Worm (Caenorhabditis elegans) whole organism, L4 larva: ENCODE results near the gene F55C12.6.
A peak's percentile ranks its signal among the peaks of the same experiment; 100 is the strongest.

Experiments used
- F37D6.2 ChIP-seq: sonication (generic microtip); optimal IDR thresholded peaks from 2 replicates; lab custom pipeline; 2016; ENCODE audit warnings: mild to moderate bottlenecking, missing genetic modification characterization, missing compliant biosample characterization
- R02D3.7 ChIP-seq: fragments of 150-350 bp; sonication (generic microtip); optimal IDR thresholded peaks from 3 replicates; lab custom pipeline; 2014; ENCODE audit warnings: missing biosample characterization, missing genetic modification characterization
- T20F7.1 ChIP-seq: fragments of 200-800 bp; sonication (Bioruptor generic); optimal IDR thresholded peaks from 2 replicates; lab custom pipeline; 2018; ENCODE audit warnings: mild to moderate bottlenecking, missing genetic modification characterization, missing compliant biosample characterization
- T26A8.4 ChIP-seq: fragments of 200-800 bp; sonication (Bioruptor generic); IDR thresholded peaks from 2 replicates; pipeline ENCODE4 v1.3.6; 2022; ENCODE audit warnings: missing genetic modification characterization, missing compliant biosample characterization
- Y48G9A.11 ChIP-seq: fragments of 200-800 bp; sonication (Bioruptor generic); IDR thresholded peaks from 2 replicates; pipeline ENCODE4 v1.3.6; 2022; ENCODE audit warnings: missing genetic modification reagents, missing genetic modification characterization, missing compliant biosample characterization
- Y5F2A.4 ChIP-seq: fragments of 200-800 bp; sonication (Bioruptor generic); optimal IDR thresholded peaks from 2 replicates; lab custom pipeline; 2018; ENCODE audit warnings: mild to moderate bottlenecking, missing genetic modification characterization, missing compliant biosample characterization
- ZK546.5 ChIP-seq, 2 experiments: sonication (generic microtip); optimal IDR thresholded peaks; 2 replicates each; lab custom pipeline; 2017; ENCODE audit warnings: missing biosample characterization in 2 of 2, missing genetic modification characterization in 2 of 2
- arid-1 ChIP-seq: fragments of 200-800 bp; sonication (Bioruptor generic); conservative IDR thresholded peaks from 2 replicates; pipeline ENCODE4 v1.3.6; 2022; ENCODE audit warnings: missing genetic modification reagents, missing genetic modification characterization, missing compliant biosample characterization
- attf-4 ChIP-seq: sonication (generic microtip); optimal IDR thresholded peaks from 3 replicates; lab custom pipeline; 2017; ENCODE audit warnings: missing biosample characterization, missing genetic modification characterization
- ceh-20 ChIP-seq: fragments of 200-800 bp; sonication (Bioruptor generic); IDR thresholded peaks from 2 replicates; pipeline ENCODE4 v1.3.6; 2022; ENCODE audit warnings: missing genetic modification reagents, missing genetic modification characterization, missing compliant biosample characterization
- ceh-28 ChIP-seq: fragments of 150-350 bp; optimal IDR thresholded peaks from 2 replicates; lab custom pipeline; 2014; ENCODE audit warnings: missing biosample characterization, missing genetic modification reagents, missing genetic modification characterization
- ceh-32 ChIP-seq: sonication (generic microtip); optimal IDR thresholded peaks from 2 replicates; lab custom pipeline; 2016; ENCODE audit warnings: mild to moderate bottlenecking, missing genetic modification characterization, missing compliant biosample characterization; ENCODE audit not compliant: poor library complexity
- ceh-44 ChIP-seq: fragments of 200-800 bp; sonication (Bioruptor generic); IDR thresholded peaks from 2 replicates; pipeline ENCODE4 v1.3.6; 2022; ENCODE audit warnings: missing genetic modification reagents, missing genetic modification characterization, missing compliant biosample characterization
- ces-1 ChIP-seq: fragments of 150-350 bp; sonication (generic microtip); optimal IDR thresholded peaks from 4 replicates; lab custom pipeline; 2014; ENCODE audit warnings: missing biosample characterization, missing genetic modification reagents, missing genetic modification characterization
- daf-12 ChIP-seq: fragments of 150-350 bp; optimal IDR thresholded peaks from 2 replicates; lab custom pipeline; 2014; ENCODE audit warnings: missing biosample characterization, missing genetic modification reagents, missing genetic modification characterization
- daf-19 ChIP-seq: fragments of 200-800 bp; sonication (Bioruptor generic); conservative IDR thresholded peaks from 2 replicates; pipeline ENCODE4 v1.3.6; 2022; ENCODE audit warnings: missing genetic modification characterization, missing compliant biosample characterization
- dmd-9 ChIP-seq: fragments of 200-800 bp; sonication (Bioruptor generic); IDR thresholded peaks from 2 replicates; pipeline ENCODE4 v1.3.6; 2022; ENCODE audit warnings: missing genetic modification reagents, missing genetic modification characterization, missing compliant biosample characterization
- duxl-1 ChIP-seq: sonication (generic microtip); optimal IDR thresholded peaks from 2 replicates; lab custom pipeline; 2016; ENCODE audit warnings: mild to moderate bottlenecking, missing genetic modification characterization, moderate library complexity, missing compliant biosample characterization; ENCODE audit not compliant: poor library complexity
- egl-27 ChIP-seq: sonication (generic microtip); optimal IDR thresholded peaks from 3 replicates; lab custom pipeline; 2017; ENCODE audit warnings: missing biosample characterization, missing genetic modification reagents, missing genetic modification characterization
- fkh-10 ChIP-seq: fragments of 150-350 bp; optimal IDR thresholded peaks from 2 replicates; lab custom pipeline; 2014; ENCODE audit warnings: missing biosample characterization, missing genetic modification reagents, missing genetic modification characterization
- hlh-11 ChIP-seq: fragments of 200-800 bp; sonication (Bioruptor generic); optimal IDR thresholded peaks from 2 replicates; lab custom pipeline; 2018; ENCODE audit warnings: mild to moderate bottlenecking, missing genetic modification characterization, missing compliant biosample characterization
- lin-1 ChIP-seq: fragments of 200-800 bp; sonication (Bioruptor generic); IDR thresholded peaks from 2 replicates; pipeline ENCODE4 v1.3.6; 2022; ENCODE audit warnings: missing genetic modification reagents, missing genetic modification characterization, missing compliant biosample characterization
- lin-13 ChIP-seq: fragments of 150-350 bp; optimal IDR thresholded peaks from 2 replicates; lab custom pipeline; 2014; ENCODE audit warnings: missing biosample characterization, missing genetic modification reagents, missing genetic modification characterization
- lin-15B ChIP-seq: fragments of 150-350 bp; sonication (generic microtip); optimal IDR thresholded peaks from 3 replicates; lab custom pipeline; 2014; ENCODE audit warnings: missing biosample characterization, missing genetic modification characterization
- lin-29 ChIP-seq: fragments of 200-800 bp; sonication (Bioruptor generic); IDR thresholded peaks from 2 replicates; pipeline ENCODE4 v1.3.6; 2022; ENCODE audit warnings: missing genetic modification reagents, missing genetic modification characterization, missing compliant biosample characterization
- lsy-2 ChIP-seq, 2 experiments: fragments of 150-350 bp in 1 of 2; sonication (generic microtip) in 1 of 2; optimal IDR thresholded peaks; 2 replicates each; lab custom pipeline; 2014 to 2017; ENCODE audit warnings: missing biosample characterization in 2 of 2, missing genetic modification characterization in 2 of 2
- mdl-1 ChIP-seq, 2 experiments: fragments of 150-350 bp in 1 of 2; sonication (generic microtip) in 1 of 2; optimal IDR thresholded peaks; 2 replicates each; lab custom pipeline; 2014 to 2017; ENCODE audit warnings: missing biosample characterization in 2 of 2, missing genetic modification characterization in 2 of 2
- mdt-29 ChIP-seq: fragments of 200-800 bp; sonication (Bioruptor generic); IDR thresholded peaks from 2 replicates; pipeline ENCODE4 v1.3.6; 2022; ENCODE audit warnings: missing genetic modification reagents, missing genetic modification characterization, missing compliant biosample characterization
- nhr-10 ChIP-seq: fragments of 150-350 bp; optimal IDR thresholded peaks from 2 replicates; lab custom pipeline; 2014; ENCODE audit warnings: missing biosample characterization, missing genetic modification characterization
- nhr-102 ChIP-seq: sonication (generic microtip); optimal IDR thresholded peaks from 2 replicates; lab custom pipeline; 2016; ENCODE audit warnings: mild to moderate bottlenecking, missing genetic modification characterization, moderate library complexity, missing compliant biosample characterization
- nhr-111 ChIP-seq: fragments of 200-800 bp; sonication (Bioruptor generic); optimal IDR thresholded peaks from 2 replicates; lab custom pipeline; 2018; ENCODE audit warnings: mild to moderate bottlenecking, missing genetic modification characterization, missing compliant biosample characterization
- nhr-28 ChIP-seq: fragments of 150-350 bp; optimal IDR thresholded peaks from 2 replicates; lab custom pipeline; 2014; ENCODE audit warnings: missing biosample characterization, missing genetic modification characterization
- nhr-41 ChIP-seq: fragments of 200-800 bp; sonication (Bioruptor generic); IDR thresholded peaks from 2 replicates; pipeline ENCODE4 v1.3.6; 2022; ENCODE audit warnings: missing genetic modification reagents, missing genetic modification characterization, missing compliant biosample characterization
- nhr-42 ChIP-seq: fragments of 200-800 bp; sonication (Bioruptor generic); IDR thresholded peaks from 2 replicates; pipeline ENCODE4 v1.3.6; 2022; ENCODE audit warnings: missing genetic modification characterization, missing compliant biosample characterization
- nhr-48 ChIP-seq: sonication (generic microtip); optimal IDR thresholded peaks from 2 replicates; lab custom pipeline; 2016; ENCODE audit warnings: mild to moderate bottlenecking, missing genetic modification characterization, missing compliant biosample characterization
- nhr-6 ChIP-seq: fragments of 150-350 bp; optimal IDR thresholded peaks from 2 replicates; lab custom pipeline; 2014; ENCODE audit warnings: missing biosample characterization, missing genetic modification characterization
- pha-4 ChIP-seq, 2 experiments: fragments of 150-350 bp in 1 of 2; fragments of 200-800 bp in 1 of 2; sonication (Bioruptor generic) in 1 of 2; IDR thresholded peaks in 1 of 2; optimal IDR thresholded peaks in 1 of 2; 2 replicates each; pipeline versions ENCODE4 v1.3.6 to Lab custom; 2014 to 2022; ENCODE audit warnings: missing genetic modification characterization in 2 of 2, missing genetic modification reagents in 2 of 2, missing biosample characterization in 1 of 2, missing compliant biosample characterization in 1 of 2
- pqm-1 ChIP-seq: sonication (generic microtip); optimal IDR thresholded peaks from 2 replicates; lab custom pipeline; 2017; ENCODE audit warnings: missing biosample characterization, missing genetic modification characterization
- spr-1 ChIP-seq: sonication (generic microtip); optimal IDR thresholded peaks from 2 replicates; lab custom pipeline; 2016; ENCODE audit warnings: mild to moderate bottlenecking, missing genetic modification characterization, missing compliant biosample characterization
- spr-3 ChIP-seq: fragments of 200-800 bp; sonication (Bioruptor generic); optimal IDR thresholded peaks from 2 replicates; lab custom pipeline; 2018; ENCODE audit warnings: mild to moderate bottlenecking, missing genetic modification characterization, missing compliant biosample characterization
- tag-97 ChIP-seq: fragments of 200-800 bp; sonication (Bioruptor generic); IDR thresholded peaks from 2 replicates; pipeline ENCODE4 v1.3.6; 2022; ENCODE audit warnings: missing genetic modification characterization, missing compliant biosample characterization
- tra-1 ChIP-seq: fragments of 200-800 bp; sonication (Bioruptor generic); IDR thresholded peaks from 2 replicates; pipeline ENCODE4 v1.3.6; 2022; ENCODE audit warnings: missing genetic modification reagents, missing genetic modification characterization, missing compliant biosample characterization
- unc-130 ChIP-seq: sonication (generic microtip); optimal IDR thresholded peaks from 2 replicates; lab custom pipeline; 2016; ENCODE audit warnings: missing genetic modification reagents, missing genetic modification characterization, missing compliant biosample characterization
- unc-62 ChIP-seq, 3 experiments: fragments of 150-350 bp in 1 of 3; sonication (generic microtip); optimal IDR thresholded peaks in 2 of 3; peaks in 1 of 3; 1 replicate in 1 of 3; 2 replicates in 2 of 3; lab custom pipeline; 2014 to 2017; ENCODE audit warnings: missing biosample characterization in 3 of 3, missing genetic modification characterization in 3 of 3, missing genetic modification reagents in 3 of 3, missing genotype in 1 of 3
- vab-7 ChIP-seq: fragments of 200-800 bp; sonication (Bioruptor generic); IDR thresholded peaks from 2 replicates; pipeline ENCODE4 v1.3.6; 2022; ENCODE audit warnings: missing genetic modification reagents, missing genetic modification characterization, missing compliant biosample characterization
- zag-1 ChIP-seq: fragments of 150-350 bp; optimal IDR thresholded peaks from 2 replicates; lab custom pipeline; 2014; ENCODE audit warnings: missing biosample characterization, missing genetic modification characterization
- zfp-3 ChIP-seq: fragments of 200-800 bp; sonication (Bioruptor generic); conservative IDR thresholded peaks from 2 replicates; pipeline ENCODE4 v1.3.6; 2022; ENCODE audit warnings: missing genetic modification reagents, missing genetic modification characterization, missing compliant biosample characterization
- zip-11 ChIP-seq: fragments of 200-800 bp; sonication (Bioruptor generic); IDR thresholded peaks from 2 replicates; pipeline ENCODE4 v1.3.6; 2022; ENCODE audit warnings: missing genetic modification characterization, missing compliant biosample characterization
- ztf-11 ChIP-seq: fragments of 150-350 bp; optimal IDR thresholded peaks from 2 replicates; lab custom pipeline; 2014; ENCODE audit warnings: missing biosample characterization, missing genetic modification characterization

Gene F55C12.6

ce11 chrII:5901407-5902026 is 25.6 kb upstream of the F55C12.6 start (continued):
- TF ChIP-seq unc-130 (no peak), lsy-2 (tag; optimal IDR thresholded peaks at IDR 0.05; lab: Kevin White, UChicago) (peak in 1 of 2 experiments; percentile 15), nhr-111 (GFP tag; lab: Kevin White, UChicago) (peak; percentile 45), ZK546.5 (tag; optimal IDR thresholded peaks at IDR 0.05; lab: Kevin White, UChicago) (no peak), fkh-10 (GFP tag; lab: Kevin White, UChicago) (no peak), ceh-28 (tag; lab: Kevin White, UChicago) (no peak), dmd-9 (GFP tag; lab: Robert Waterston, UW) (no peak), nhr-10 (no peak), nhr-48 (peak; percentile 71), zfp-3 (GFP tag; lab: Robert Waterston, UW) (no peak), lin-13 (GFP tag; lab: Kevin White, UChicago) (no peak), nhr-41 (GFP tag; lab: Robert Waterston, UW) (no peak), nhr-6 (tag; lab: Kevin White, UChicago) (no peak), egl-27 (tag; lab: Kevin White, UChicago) (no peak), tag-97 (GFP tag; lab: Robert Waterston, UW) (no peak), T20F7.1 (GFP tag; lab: Kevin White, UChicago) (no peak), Y48G9A.11 (GFP tag; lab: Robert Waterston, UW) (no peak), F37D6.2 (tag; lab: Kevin White, UChicago) (peak; percentile 71), mdt-29 (GFP tag; lab: Robert Waterston, UW) (no peak), nhr-42 (GFP tag; lab: Robert Waterston, UW) (no peak), R02D3.7 (tag; lab: Kevin White, UChicago) (no peak), tra-1 (GFP tag; lab: Robert Waterston, UW) (no peak), zag-1 (tag; lab: Kevin White, UChicago) (no peak), spr-1 (tag; lab: Kevin White, UChicago) (peak; percentile 58), zip-11 (GFP tag; lab: Robert Waterston, UW) (no peak), ceh-44 (GFP tag; lab: Robert Waterston, UW) (no peak), mdl-1 (tag; optimal IDR thresholded peaks at IDR 0.05; lab: Kevin White, UChicago) (peak; percentile 60 to 61), duxl-1 (tag; lab: Kevin White, UChicago) (no peak), Y5F2A.4 (GFP tag; lab: Kevin White, UChicago) (no peak), ceh-32 (peak; percentile 27), lin-29 (GFP tag; lab: Robert Waterston, UW) (0 out of 2 replicates have a peak, but pooled peaks have one; percentile 43), hlh-11 (tag; lab: Kevin White, UChicago) (peak; percentile 90), pqm-1 (tag; lab: Kevin White, UChicago) (no peak), lin-15B (tag; lab: Kevin White, UChicago) (no peak), lin-1 (GFP tag; lab: Robert Waterston, UW) (peak; percentile 68; the same call in 1 of the 2 replicates), attf-4 (no peak), ceh-20 (no peak; the same call in 1 of the 2 replicates), spr-3 (no peak), arid-1 (GFP tag; lab: Robert Waterston, UW) (0 out of 2 replicates have a peak, but pooled peaks have one; percentile 43), nhr-102 (peak; percentile 43), nhr-28 (tag; lab: Kevin White, UChicago) (peak; percentile 36), unc-62 (GFP tag; optimal IDR thresholded peaks at IDR 0.05 in 1 of 2; lab: Kevin White, UChicago) (peak in 1 of 2 experiments; percentile 93), unc-62 (tag; optimal IDR thresholded peaks at IDR 0.05; lab: Kevin White, UChicago) (no peak), daf-12 (tag; lab: Kevin White, UChicago) (no peak), vab-7 (GFP tag; lab: Robert Waterston, UW) (no peak), ces-1 (GFP tag; lab: Kevin White, UChicago) (no peak), daf-19 (no peak), ztf-11 (tag; lab: Kevin White, UChicago) (no peak), pha-4 (GFP tag; IDR thresholded peaks at IDR 0.05; lab: Robert Waterston, UW) (peak; percentile 61), pha-4 (tag; optimal IDR thresholded peaks at IDR 0.05; lab: Kevin White, UChicago) (no peak), T26A8.4 (GFP tag; lab: Robert Waterston, UW) (peak; percentile 56; the same call in 1 of the 2 replicates)
